Fruit fly (Drosophila melanogaster): Measurements from ENCODE around the gene CG3630.

CG3630 gene

DNA sequence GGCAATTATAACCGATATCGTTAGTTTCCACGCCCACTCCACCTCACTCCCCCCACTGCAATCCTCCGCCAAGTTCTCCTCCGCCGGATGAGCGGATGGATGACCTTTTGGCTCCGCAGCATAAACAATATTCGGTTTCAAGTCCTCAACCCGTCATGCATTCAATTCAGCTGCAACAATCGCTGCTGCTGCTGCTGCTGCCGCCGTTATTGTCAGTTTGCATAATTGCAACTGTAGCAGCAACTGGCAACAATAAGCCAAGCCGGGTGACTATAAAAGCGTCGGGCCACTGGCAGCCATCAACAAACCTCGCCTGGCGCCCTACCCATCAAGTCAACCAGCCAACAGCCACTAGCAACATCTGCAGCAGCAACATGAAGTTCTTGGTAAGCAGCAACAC lies 24.6 kb downstream of the CG3630 start, which contains the start of gene CG17777:
CG17777 (plus strand) TSS at position 301 of the 400 bp plus-strand sequence.
- no peak for TF ChIP-seq CTCF (optimal IDR thresholded peaks at IDR 0.05)

- TF ChIP-seq CTCF (optimal IDR thresholded peaks at IDR 0.05) (no peak), CG8478 (optimal IDR thresholded peaks at IDR 0.05) (no peak)
Observed at dm6 chrX:2187520-2187919, 25.5 kb downstream of the CG3630 start, which contains the start of gene CG3457. CG3457 (plus strand) TSS chrX:2187820.

DNA sequence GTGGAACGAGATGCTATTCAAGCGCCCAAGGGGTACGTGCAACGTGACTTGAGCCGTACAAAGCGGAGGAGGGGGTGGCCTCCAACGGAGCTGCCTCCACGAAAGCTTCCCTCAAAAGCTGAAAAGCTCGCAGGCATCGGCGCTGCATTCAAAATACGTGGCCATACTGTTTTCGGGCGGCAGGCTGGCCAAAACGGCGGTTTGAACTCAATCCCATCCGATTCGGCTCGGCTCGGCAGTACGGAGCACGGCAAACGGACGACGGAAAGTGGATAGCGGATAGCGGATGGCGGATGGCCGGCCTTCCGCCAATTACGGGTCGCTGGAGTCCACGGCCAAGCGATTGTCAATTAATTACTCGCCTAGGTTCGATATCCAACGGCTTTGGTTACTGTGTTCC lies 26.9 kb downstream of the CG3630 start, which contains the start of gene Mct1:
Mct1 (plus strand) TSS at position 301 of the 400 bp plus-strand sequence.
- TF ChIP-seq CG8478 (optimal IDR thresholded peaks at IDR 0.05): no peak
- TF ChIP-seq CTCF (optimal IDR thresholded peaks at IDR 0.05): no peak

DNA sequence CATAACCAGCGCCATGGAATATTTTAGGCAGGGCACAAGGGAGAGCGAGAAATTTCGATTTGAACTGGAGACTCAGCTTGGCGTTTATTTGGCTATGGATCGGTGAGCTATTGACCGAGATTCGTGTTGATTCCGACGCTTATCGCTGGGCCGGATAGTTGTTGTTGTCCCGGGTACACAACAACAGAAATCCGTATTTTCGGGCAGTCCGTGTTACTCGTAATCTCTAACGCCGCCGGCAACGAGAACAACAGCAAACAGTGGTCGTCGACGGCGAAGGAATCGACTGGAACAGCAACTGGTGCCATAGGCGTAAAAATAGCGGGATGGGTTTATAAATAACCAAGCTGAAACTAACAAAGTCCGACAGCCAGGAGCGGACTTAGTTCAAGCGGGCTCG lies 29.9 kb downstream of the CG3630 start:
- TF ChIP-seq CTCF (optimal IDR thresholded peaks at IDR 0.05) (no peak), CG8478 (optimal IDR thresholded peaks at IDR 0.05) (no peak)

- TF ChIP-seq CTCF (optimal IDR thresholded peaks at IDR 0.05) (no peak), CG8478 (optimal IDR thresholded peaks at IDR 0.05) (no peak)
Observed at dm6 chrX:2193158-2193557, 31.2 kb downstream of the CG3630 start.

DNA sequence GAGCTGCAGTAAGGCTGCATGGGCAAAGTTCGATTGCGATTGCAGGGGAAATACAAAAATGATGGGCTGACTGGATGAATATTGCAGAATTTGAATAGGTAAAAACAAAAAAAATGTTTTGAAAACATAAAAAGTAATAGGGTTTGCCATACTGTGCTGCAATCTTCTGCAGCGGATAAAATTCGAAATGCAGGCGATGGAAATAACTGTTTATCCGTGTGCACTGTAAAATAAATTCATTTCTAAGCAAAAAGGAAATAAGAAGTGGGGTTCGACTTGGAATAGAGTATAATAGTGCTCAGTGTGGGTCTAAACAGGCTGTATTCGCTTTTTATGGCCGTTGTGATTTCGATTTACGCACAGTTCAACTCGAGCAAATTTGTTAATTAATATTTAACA lies 31.8 kb downstream of the CG3630 start, which contains the start of gene CG14053:
CG14053 (minus strand) TSS at position 101 of the 399 bp plus-strand sequence.
- TF ChIP-seq CTCF (optimal IDR thresholded peaks at IDR 0.05) (no peak), CG8478 (optimal IDR thresholded peaks at IDR 0.05) (no peak)

dm6 chrX:2194208-2195094 lies 32.5 kb downstream of the CG3630 start:
- TF ChIP-seq CTCF (optimal IDR thresholded peaks at IDR 0.05): no peak
- no peak for TF ChIP-seq CG8478 (optimal IDR thresholded peaks at IDR 0.05)

DNA sequence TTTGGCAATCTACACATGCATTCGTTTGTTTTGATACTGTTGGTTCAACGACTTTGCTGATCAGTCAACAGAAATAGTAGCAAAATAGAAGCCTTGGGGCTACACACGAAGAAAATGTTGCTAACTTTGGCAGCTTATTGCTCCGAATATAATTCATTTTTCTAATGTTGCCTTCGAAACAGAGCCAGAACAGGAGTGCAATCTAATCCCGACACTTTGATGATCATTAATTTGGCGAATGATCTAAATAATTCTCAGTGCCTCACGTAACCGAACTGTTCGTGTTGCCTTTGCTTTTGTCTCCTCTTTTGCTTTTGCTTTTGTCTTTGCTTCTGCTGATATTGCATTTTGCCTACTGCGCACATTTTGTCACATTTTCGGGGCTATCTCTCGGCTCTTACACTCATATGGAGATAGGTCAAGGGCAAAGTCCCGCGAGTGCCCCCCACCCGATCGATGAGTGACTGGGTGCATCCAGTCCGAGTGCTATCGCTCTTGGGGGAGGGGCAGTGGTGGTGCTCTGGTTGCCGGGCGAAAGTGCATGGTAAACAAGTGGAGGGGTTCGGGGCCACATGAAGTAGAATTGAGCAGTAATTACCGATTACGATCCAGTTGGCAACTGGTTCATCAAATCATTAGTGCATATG lies 34.2 kb downstream of the CG3630 start:
- TF ChIP-seq CTCF (optimal IDR thresholded peaks at IDR 0.05): no peak
- no peak for TF ChIP-seq CG8478 (optimal IDR thresholded peaks at IDR 0.05)

DNA sequence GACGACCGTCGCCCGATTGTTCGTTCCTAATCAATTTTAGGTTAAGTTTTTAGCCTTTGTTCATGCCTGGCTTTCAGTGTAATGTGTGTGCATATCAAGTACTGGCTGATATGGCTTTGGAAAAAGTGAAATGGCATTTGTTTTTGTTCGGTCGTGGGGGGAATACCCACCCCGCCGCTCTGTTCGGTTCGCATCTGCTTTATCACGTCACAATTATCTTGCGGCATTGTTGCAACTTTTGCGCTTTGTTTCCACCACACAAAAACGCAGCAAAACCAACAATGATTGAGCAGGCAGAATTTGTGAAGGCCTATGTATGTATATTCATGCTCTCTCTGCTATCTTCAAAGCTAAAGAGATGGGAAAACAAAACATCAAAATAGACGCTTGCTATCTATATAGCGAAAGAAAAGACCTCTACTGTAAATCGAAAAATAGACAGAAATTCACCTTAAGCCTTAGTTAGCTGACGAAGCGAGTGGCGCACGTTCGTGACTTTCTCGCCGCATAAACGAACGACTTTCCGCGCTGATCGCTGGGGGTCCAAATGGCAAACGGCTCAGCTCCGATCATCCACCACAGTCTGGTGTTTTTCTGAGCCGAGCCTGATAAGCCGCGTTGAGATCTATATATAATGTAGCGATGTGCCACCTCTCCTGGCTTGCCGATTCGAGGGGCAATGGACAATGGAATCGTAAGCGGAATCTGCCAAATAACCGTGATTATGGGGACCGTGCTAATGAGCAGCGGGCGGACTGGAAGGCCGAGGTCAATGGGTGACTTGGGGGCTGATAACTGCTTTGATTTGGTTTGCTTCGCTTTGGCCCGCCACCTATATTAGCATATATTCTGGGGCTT lies 35.6 kb downstream of the CG3630 start:
- TF ChIP-seq CG8478 (optimal IDR thresholded peaks at IDR 0.05) (no peak), CTCF (optimal IDR thresholded peaks at IDR 0.05) (no peak)

DNA sequence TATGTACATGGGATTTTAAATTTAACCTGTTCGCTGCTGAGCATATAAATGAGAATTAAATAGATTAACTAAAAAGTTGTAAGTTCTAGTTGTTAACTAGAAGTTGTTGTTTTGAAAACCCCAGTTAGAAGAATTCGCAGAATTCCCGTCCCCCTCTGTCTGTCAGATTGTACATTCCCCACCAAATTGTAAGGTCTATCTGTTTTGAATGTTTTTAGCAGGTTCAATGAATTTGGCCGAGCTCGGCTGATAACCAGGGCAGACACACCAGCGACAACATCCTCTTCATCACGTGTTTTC lies 36.2 kb downstream of the CG3630 start:
- TF ChIP-seq CG8478 (optimal IDR thresholded peaks at IDR 0.05) (no peak), CTCF (optimal IDR thresholded peaks at IDR 0.05) (no peak)

DNA sequence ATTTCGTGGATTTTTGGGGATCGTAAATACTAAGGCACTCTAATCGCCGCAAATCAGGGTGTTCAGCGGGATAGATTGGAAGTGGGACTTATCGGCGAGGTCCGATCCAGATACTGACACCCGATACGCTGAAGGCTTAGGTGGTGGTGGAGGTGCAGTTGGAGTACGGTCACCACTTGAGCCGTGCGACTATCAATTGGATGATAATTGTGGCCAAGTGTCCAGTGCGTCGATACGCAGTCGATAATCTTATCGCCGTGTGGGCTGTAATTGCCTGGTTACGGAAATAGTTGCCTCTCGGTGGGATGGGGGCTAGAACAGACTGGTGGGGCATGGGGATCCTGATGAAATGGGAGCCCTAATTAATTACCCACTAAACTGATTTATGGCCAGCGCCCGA lies 37.3 kb downstream of the CG3630 start:
- TF ChIP-seq CG8478 (optimal IDR thresholded peaks at IDR 0.05) (no peak), CTCF (optimal IDR thresholded peaks at IDR 0.05) (no peak)

dm6 chrX:2203766-2204165 lies 41.8 kb downstream of the CG3630 start, which contains the start of gene FarO:
FarO (minus strand) TSS chrX:2203866.
- TF ChIP-seq CG8478 (optimal IDR thresholded peaks at IDR 0.05): no peak
- TF ChIP-seq CTCF (optimal IDR thresholded peaks at IDR 0.05): no peak

DNA sequence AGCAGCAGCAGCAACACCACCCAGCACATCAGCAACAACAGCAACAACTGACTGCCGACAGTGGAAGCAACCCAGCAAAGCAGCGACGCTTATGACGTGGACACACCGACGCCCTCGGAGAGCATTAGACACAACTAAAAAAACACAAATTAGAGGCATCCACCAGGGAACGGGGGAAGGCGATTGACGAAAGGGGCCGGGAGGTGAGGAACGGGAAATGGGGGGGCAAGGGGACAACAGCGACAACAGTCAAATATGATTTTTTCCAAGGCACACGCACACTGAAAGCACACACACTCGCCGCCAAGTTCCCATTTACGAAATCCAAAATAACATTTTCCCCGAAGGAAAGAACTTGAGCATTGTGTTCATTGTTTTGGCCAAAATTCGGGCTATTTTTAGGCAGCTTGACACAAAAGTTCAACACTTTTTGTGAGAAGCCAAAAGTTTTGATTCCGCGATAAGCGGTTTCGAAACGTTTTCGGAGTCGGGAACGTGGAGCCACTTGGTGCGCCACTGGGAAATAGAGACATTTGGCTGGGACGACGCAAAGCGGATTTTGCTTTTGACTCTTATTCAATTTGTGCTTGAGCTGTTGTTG lies 46.7 kb downstream of the CG3630 start:
- TF ChIP-seq CTCF (optimal IDR thresholded peaks at IDR 0.05) (no peak), CG8478 (optimal IDR thresholded peaks at IDR 0.05) (no peak)

dm6 chrX:2212327-2212820 lies 50.4 kb downstream of the CG3630 start:
- TF ChIP-seq CTCF (optimal IDR thresholded peaks at IDR 0.05) (no peak), CG8478 (optimal IDR thresholded peaks at IDR 0.05) (no peak)
